Worm (Caenorhabditis elegans): ENCODE data around the gene D1014.2.

ce11 chrV:8190430-8190829 lies 46.7 kb downstream of the D1014.2 start, which contains the start of gene F20D6.1:
- TF ChIP-seq tra-4 (tag; optimal IDR thresholded peaks at IDR 0.05) (no peak), hmbx-1 (tag; optimal IDR thresholded peaks at IDR 0.05) (no peak), flt-1 (GFP tag; IDR thresholded peaks at IDR 0.05) (no peak), ets-7 (tag; optimal IDR thresholded peaks at IDR 0.05) (no peak), B0310.2 (tag; optimal IDR thresholded peaks at IDR 0.05) (no peak)
